Fruit fly (Drosophila melanogaster) Kc167 (cell line): ENCODE data around the gene MSAmiP.

Source experiments
- Sin3A ChIP-seq: fragments of >200 bp; optimal IDR thresholded peaks from 2 replicates; lab custom pipeline; 2018; ENCODE audit warnings: missing external identifiers
- insv ChIP-seq: fragments of >200 bp; optimal IDR thresholded peaks from 3 replicates; lab custom pipeline; 2018; ENCODE audit warnings: missing external identifiers
- psq ChIP-seq: fragments of >200 bp; optimal IDR thresholded peaks from 2 replicates; lab custom pipeline; 2017; ENCODE audit warnings: missing external identifiers

dm6 chr3R:16898791-16899658 lies 2.9 kb upstream of the MSAmiP start:
- TF ChIP-seq Sin3A (lab: Kevin White, UChicago) (no peak), insv (no peak), psq (lab: Kevin White, UChicago) (no peak)
